Fruit fly (Drosophila melanogaster) whole organism, prepupa: ENCODE results near the gene Ccdc58.
A peak's percentile ranks its signal among the peaks of the same experiment; 100 is the strongest.

ENCODE experiments used
- Blimp-1 ChIP-seq: fragments of 200-800 bp; sonication (Bioruptor generic); optimal IDR thresholded peaks from 3 replicates; lab custom pipeline; 2017; ENCODE audit warnings: missing biosample characterization, missing genetic modification characterization, mild to moderate bottlenecking, moderate library complexity, missing genetic modification reagents
- CG10631 ChIP-seq: fragments of 200-800 bp; sonication (Bioruptor generic); optimal IDR thresholded peaks from 2 replicates; lab custom pipeline; 2016; ENCODE audit warnings: missing biosample characterization, missing genetic modification characterization
- CG10669 ChIP-seq: fragments of 200-800 bp; sonication (Bioruptor generic); optimal IDR thresholded peaks from 3 replicates; lab custom pipeline; 2018; ENCODE audit warnings: missing biosample characterization, mild to moderate bottlenecking, missing genetic modification characterization, moderate library complexity
- CG15336 ChIP-seq: fragments of 200-800 bp; sonication (Bioruptor generic); IDR thresholded peaks from 2 replicates; pipeline ENCODE4 v1.3.6; 2022; ENCODE audit warnings: missing biosample characterization, missing genetic modification characterization
- CG1621 ChIP-seq: fragments of 200-800 bp; sonication (Bioruptor generic); optimal IDR thresholded peaks from 3 replicates; lab custom pipeline; 2018; ENCODE audit warnings: missing biosample characterization, mild to moderate bottlenecking, missing genetic modification characterization
- CG31627 ChIP-seq: fragments of 200-800 bp; sonication (Bioruptor generic); optimal IDR thresholded peaks from 3 replicates; lab custom pipeline; 2016; ENCODE audit warnings: missing biosample characterization, missing genetic modification characterization
- CG32006 ChIP-seq: fragments of 200-800 bp; sonication (Bioruptor generic); optimal IDR thresholded peaks from 3 replicates; lab custom pipeline; 2017; ENCODE audit warnings: missing biosample characterization, mild to moderate bottlenecking, missing genetic modification characterization
- CG6792 ChIP-seq: fragments of 200-800 bp; sonication (Bioruptor generic); optimal IDR thresholded peaks from 3 replicates; lab custom pipeline; 2016; ENCODE audit warnings: missing biosample characterization, missing genetic modification characterization
- Eip78C ChIP-seq: fragments of 200-800 bp; sonication (Bioruptor generic); peaks from one replicate; lab custom pipeline; 2016; ENCODE audit warnings: missing biosample characterization, missing genetic modification characterization
- Eip93F ChIP-seq: fragments of 200-800 bp; sonication (Bioruptor generic); optimal IDR thresholded peaks from 2 replicates; lab custom pipeline; 2016; ENCODE audit warnings: missing biosample characterization, mild to moderate bottlenecking, missing genetic modification characterization
- dsx ChIP-seq: fragments of 200-800 bp; optimal IDR thresholded peaks from 3 replicates; lab custom pipeline; 2019; ENCODE audit warnings: missing biosample characterization, mild to moderate bottlenecking, missing genetic modification characterization, moderate library complexity; ENCODE audit not compliant: poor library complexity, severe bottlenecking
- fd85E ChIP-seq: fragments of 200-800 bp; sonication (Bioruptor generic); optimal IDR thresholded peaks from 3 replicates; lab custom pipeline; 2016; ENCODE audit warnings: missing biosample characterization, missing genetic modification characterization
- fkh ChIP-seq: fragments of 200-800 bp; sonication (Bioruptor generic); optimal IDR thresholded peaks from 3 replicates; lab custom pipeline; 2017; ENCODE audit warnings: missing biosample characterization, mild to moderate bottlenecking, missing genetic modification characterization, moderate library complexity
- topi ChIP-seq: fragments of 200-800 bp; sonication (Bioruptor generic); optimal IDR thresholded peaks from 3 replicates; lab custom pipeline; 2016; ENCODE audit warnings: missing biosample characterization, missing genetic modification characterization
- vri ChIP-seq: fragments of 200-800 bp; sonication (Bioruptor generic); optimal IDR thresholded peaks from 3 replicates; lab custom pipeline; 2016; ENCODE audit warnings: missing biosample characterization, mild to moderate bottlenecking, missing genetic modification characterization

Gene Ccdc58

DNA sequence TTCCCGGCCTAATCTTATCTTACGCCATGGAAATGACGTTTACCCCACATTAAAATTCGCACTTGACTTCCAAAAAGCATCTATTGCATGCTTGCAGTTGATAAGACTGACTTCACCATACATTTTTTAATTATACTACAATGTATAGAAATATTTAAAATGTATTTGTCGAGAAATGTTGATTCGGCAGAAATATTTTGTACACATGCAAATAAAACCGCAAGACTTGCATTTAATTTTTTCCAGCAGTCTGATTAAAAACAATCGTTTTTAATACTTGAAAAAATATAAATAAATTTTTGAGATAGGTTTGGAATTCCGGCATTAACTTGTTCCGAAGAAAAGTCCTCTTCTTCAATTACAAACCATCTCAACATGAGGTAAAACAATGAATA, 40.9 kb downstream of the Ccdc58 start:
- no peak for TF ChIP-seq CG10669 (GFP tag; lab: Kevin White, UChicago)
- peak; percentile 69 for TF ChIP-seq vri (GFP tag; lab: Kevin White, UChicago)

DNA sequence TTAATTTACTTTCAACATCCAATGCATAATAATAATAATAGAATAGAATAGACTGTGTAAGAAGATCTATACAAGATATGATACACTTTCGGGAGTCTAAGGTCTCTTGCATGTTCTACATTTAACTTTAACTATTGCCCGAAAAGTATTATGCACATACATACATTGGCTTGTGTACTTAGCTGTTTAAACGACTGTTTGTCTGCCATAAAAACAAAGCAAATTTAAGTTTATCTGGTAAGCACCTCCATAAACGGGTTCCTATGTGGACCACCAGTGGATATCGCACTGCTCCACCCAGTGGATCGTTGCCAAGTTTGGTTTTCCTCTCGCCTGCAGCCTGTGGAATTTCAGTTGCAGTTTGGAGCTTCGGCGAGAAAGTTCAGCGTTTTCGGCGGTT, 42.0 kb downstream of the Ccdc58 start:
- TF ChIP-seq CG10669 (GFP tag; lab: Kevin White, UChicago) (no peak), CG10631 (no peak), CG32006 (GFP tag; lab: Kevin White, UChicago) (no peak), CG6792 (no peak), CG1621 (no peak), fkh (peak; percentile 87), fd85E (GFP tag; lab: Kevin White, UChicago) (no peak), dsx (GFP tag; lab: Kevin White, UChicago) (no peak), CG15336 (GFP tag; lab: Robert Waterston, UW) (no peak), Eip78C (GFP tag; lab: Kevin White, UChicago) (peak; percentile 14)

DNA sequence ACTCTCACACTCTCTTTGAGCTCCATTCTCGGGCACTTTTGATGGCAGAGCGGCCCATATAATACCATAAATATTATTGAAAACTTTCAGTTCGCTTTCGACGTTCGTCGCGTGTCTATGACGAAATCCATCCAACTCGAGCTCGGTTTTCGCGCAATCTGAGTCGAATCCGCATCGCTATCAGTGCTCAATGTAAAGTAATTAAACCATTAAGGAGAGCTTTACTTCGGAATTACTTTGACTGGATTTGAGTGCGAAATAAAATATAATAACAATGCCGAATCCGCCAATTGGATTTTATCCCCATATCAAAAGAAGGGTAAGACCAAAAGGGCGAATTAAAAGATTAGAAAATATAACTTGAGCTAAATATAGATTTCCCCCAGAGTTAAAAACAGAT, 43.1 kb downstream of the Ccdc58 start:
- no peak for TF ChIP-seq CG31627 (GFP tag; lab: Kevin White, UChicago)
- no peak for TF ChIP-seq CG32006 (GFP tag; lab: Kevin White, UChicago)
- no peak for TF ChIP-seq topi (GFP tag; lab: Kevin White, UChicago)
- no peak for TF ChIP-seq Eip93F
- no peak for TF ChIP-seq Blimp-1 (GFP tag; lab: Kevin White, UChicago)
- peak; percentile 68 for TF ChIP-seq Eip78C (GFP tag; lab: Kevin White, UChicago)
